Worm (Caenorhabditis elegans) whole organism, mixed stage, embryonic: ENCODE results near the gene F46C5.10.

ENCODE experiments used
- M03D4.4 ChIP-seq: sonication (generic microtip); optimal IDR thresholded peaks from 2 replicates; lab custom pipeline; 2017; ENCODE audit warnings: mild to moderate bottlenecking, missing genetic modification characterization, missing compliant biosample characterization
- bed-3 ChIP-seq: fragments of 200-800 bp; sonication (Bioruptor generic); optimal IDR thresholded peaks from 3 replicates; lab custom pipeline; 2018; ENCODE audit warnings: mild to moderate bottlenecking, missing genetic modification characterization, moderate library complexity, missing compliant biosample characterization
- blmp-1 ChIP-seq: fragments of 150-350 bp; optimal IDR thresholded peaks from 2 replicates; lab custom pipeline; 2014; ENCODE audit warnings: missing biosample characterization, missing genetic modification characterization
- ceh-39 ChIP-seq: fragments of 150-350 bp; optimal IDR thresholded peaks from 2 replicates; lab custom pipeline; 2014; ENCODE audit warnings: missing biosample characterization, missing genetic modification characterization
- ceh-43 ChIP-seq: fragments of 200-800 bp; sonication (Bioruptor generic); optimal IDR thresholded peaks from 2 replicates; lab custom pipeline; 2018; ENCODE audit warnings: mild to moderate bottlenecking, missing genetic modification characterization, moderate library complexity, missing compliant biosample characterization
- ceh-83 ChIP-seq: fragments of 200-800 bp; sonication (Bioruptor generic); optimal IDR thresholded peaks from 2 replicates; lab custom pipeline; 2018; ENCODE audit warnings: mild to moderate bottlenecking, missing genetic modification characterization, missing compliant biosample characterization
- ces-1 ChIP-seq: fragments of 150-350 bp; optimal IDR thresholded peaks from 2 replicates; lab custom pipeline; 2014; ENCODE audit warnings: missing biosample characterization, missing genetic modification reagents, missing genetic modification characterization
- drap-1 ChIP-seq: fragments of 200-800 bp; sonication (Bioruptor generic); optimal IDR thresholded peaks from 3 replicates; lab custom pipeline; 2018; ENCODE audit warnings: mild to moderate bottlenecking, missing genetic modification characterization, missing compliant biosample characterization
- elt-3 ChIP-seq: fragments of 150-350 bp; optimal IDR thresholded peaks from 2 replicates; lab custom pipeline; 2014; ENCODE audit warnings: missing biosample characterization, missing genetic modification characterization
- hlh-1 ChIP-seq: fragments of 150-350 bp; optimal IDR thresholded peaks from 2 replicates; lab custom pipeline; 2014; ENCODE audit warnings: missing biosample characterization, missing genetic modification reagents, missing genetic modification characterization
- lin-13 ChIP-seq: fragments of 150-350 bp; optimal IDR thresholded peaks from 2 replicates; lab custom pipeline; 2014; ENCODE audit warnings: missing biosample characterization, missing genetic modification characterization
- lin-32 ChIP-seq: fragments of 200-800 bp; sonication (Bioruptor generic); optimal IDR thresholded peaks from 2 replicates; lab custom pipeline; 2018; ENCODE audit warnings: mild to moderate bottlenecking, missing genetic modification characterization, missing compliant biosample characterization
- lsy-2 ChIP-seq: fragments of 150-350 bp; optimal IDR thresholded peaks from 2 replicates; lab custom pipeline; 2014; ENCODE audit warnings: missing biosample characterization, missing genetic modification characterization
- mab-5 ChIP-seq: fragments of 150-350 bp; optimal IDR thresholded peaks from 2 replicates; lab custom pipeline; 2014; ENCODE audit warnings: missing biosample characterization, missing genetic modification characterization
- mep-1 ChIP-seq: fragments of 150-350 bp; optimal IDR thresholded peaks from 2 replicates; lab custom pipeline; 2017; ENCODE audit warnings: missing biosample characterization, missing genetic modification reagents, missing genetic modification characterization, inconsistent platforms
- mls-2 ChIP-seq: sonication (generic microtip); optimal IDR thresholded peaks from 2 replicates; lab custom pipeline; 2016; ENCODE audit warnings: mild to moderate bottlenecking, missing genetic modification characterization, moderate library complexity, missing compliant biosample characterization
- nhr-237 ChIP-seq: fragments of 150-350 bp; optimal IDR thresholded peaks from 2 replicates; lab custom pipeline; 2014; ENCODE audit warnings: missing biosample characterization, missing genetic modification characterization
- nhr-28 ChIP-seq: fragments of 150-350 bp; optimal IDR thresholded peaks from 2 replicates; lab custom pipeline; 2014; ENCODE audit warnings: missing biosample characterization, missing genetic modification characterization
- nhr-76 ChIP-seq: sonication (generic microtip); optimal IDR thresholded peaks from 2 replicates; lab custom pipeline; 2017; ENCODE audit warnings: missing biosample characterization, missing genetic modification characterization
- pha-4 ChIP-seq: fragments of 150-350 bp; optimal IDR thresholded peaks from 2 replicates; lab custom pipeline; 2018; ENCODE audit warnings: missing biosample characterization, missing genetic modification reagents, missing genetic modification characterization
- sem-2 ChIP-seq: fragments of 200-800 bp; sonication (Bioruptor generic); optimal IDR thresholded peaks from 2 replicates; lab custom pipeline; 2018; ENCODE audit warnings: mild to moderate bottlenecking, missing genetic modification characterization, missing compliant biosample characterization
- snpc-4 ChIP-seq: fragments of 150-350 bp; optimal IDR thresholded peaks from 2 replicates; lab custom pipeline; 2014; ENCODE audit warnings: missing biosample characterization, missing genetic modification characterization
- sptf-1 ChIP-seq: sonication (generic microtip); optimal IDR thresholded peaks from 2 replicates; lab custom pipeline; 2017; ENCODE audit warnings: mild to moderate bottlenecking, missing genetic modification characterization, moderate library complexity, missing compliant biosample characterization
- tbx-8 ChIP-seq: fragments of 200-800 bp; sonication (Bioruptor generic); optimal IDR thresholded peaks from 2 replicates; lab custom pipeline; 2018; ENCODE audit warnings: mild to moderate bottlenecking, missing genetic modification characterization, moderate library complexity, missing compliant biosample characterization
- unc-120 ChIP-seq: sonication (generic microtip); optimal IDR thresholded peaks from 2 replicates; lab custom pipeline; 2017; ENCODE audit warnings: missing genetic modification characterization, missing compliant biosample characterization; ENCODE audit not compliant: poor library complexity, severe bottlenecking
- unc-39 ChIP-seq: fragments of 150-350 bp; optimal IDR thresholded peaks from 2 replicates; lab custom pipeline; 2014; ENCODE audit warnings: missing biosample characterization, missing genetic modification characterization
- unc-62 ChIP-seq: fragments of 150-350 bp; optimal IDR thresholded peaks from 2 replicates; lab custom pipeline; 2014; ENCODE audit warnings: missing biosample characterization, missing genetic modification reagents, missing genetic modification characterization
- zip-8 ChIP-seq: fragments of 150-350 bp; optimal IDR thresholded peaks from 2 replicates; lab custom pipeline; 2014; ENCODE audit warnings: missing biosample characterization, missing genetic modification characterization
- ztf-11 ChIP-seq: fragments of 150-350 bp; optimal IDR thresholded peaks from 2 replicates; lab custom pipeline; 2014; ENCODE audit warnings: missing biosample characterization, missing genetic modification characterization

The F46C5.10 gene

DNA sequence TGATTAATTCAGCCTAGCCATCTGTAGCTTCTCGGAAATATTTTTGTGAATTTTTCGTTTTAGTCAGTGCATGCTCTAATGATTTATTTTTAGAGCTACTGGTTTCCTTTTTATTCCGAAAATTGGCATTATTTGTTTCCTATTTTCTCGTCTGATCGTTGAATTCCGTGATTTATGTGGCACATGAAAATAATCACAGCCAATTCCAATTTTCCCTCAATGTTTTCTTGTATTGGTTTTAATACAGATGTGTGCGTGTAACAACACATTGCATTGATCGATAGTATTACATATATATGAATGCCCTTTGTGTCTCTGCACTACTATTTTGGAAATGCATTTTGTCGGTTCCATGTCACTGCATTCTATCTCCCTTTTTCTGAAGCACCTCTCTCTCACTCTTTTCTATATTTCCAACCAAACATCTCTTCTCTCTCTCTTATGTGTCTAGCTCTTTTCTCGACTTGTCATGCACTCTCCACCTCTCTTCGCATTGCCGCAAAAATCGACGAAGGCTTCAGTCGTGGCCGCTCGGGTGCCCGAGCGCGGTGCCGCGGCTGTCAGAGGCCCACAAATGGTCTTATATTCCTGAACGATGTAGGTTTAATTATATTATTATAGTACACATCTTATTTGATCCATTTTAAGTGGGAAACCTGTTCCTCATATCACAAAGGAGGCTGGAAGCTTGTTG, 34.4 kb downstream of the F46C5.10 start:
- TF ChIP-seq mls-2 (no peak), nhr-28 (tag; lab: Kevin White, UChicago) (no peak), mep-1 (tag; lab: Kevin White, UChicago) (no peak), unc-62 (GFP tag; lab: Kevin White, UChicago) (peak; percentile 2), ces-1 (GFP tag; lab: Kevin White, UChicago) (peak; percentile 9), unc-39 (tag; lab: Kevin White, UChicago) (no peak), ceh-83 (GFP tag; lab: Kevin White, UChicago) (no peak), tbx-8 (no peak), pha-4 (tag; lab: Kevin White, UChicago) (no peak), blmp-1 (tag; lab: Kevin White, UChicago) (no peak), mab-5 (tag; lab: Kevin White, UChicago) (no peak), nhr-76 (tag; lab: Kevin White, UChicago) (no peak), hlh-1 (no peak), drap-1 (no peak), zip-8 (tag; lab: Kevin White, UChicago) (no peak), M03D4.4 (tag; lab: Kevin White, UChicago) (no peak), unc-120 (tag; lab: Kevin White, UChicago) (peak; percentile 60)

DNA sequence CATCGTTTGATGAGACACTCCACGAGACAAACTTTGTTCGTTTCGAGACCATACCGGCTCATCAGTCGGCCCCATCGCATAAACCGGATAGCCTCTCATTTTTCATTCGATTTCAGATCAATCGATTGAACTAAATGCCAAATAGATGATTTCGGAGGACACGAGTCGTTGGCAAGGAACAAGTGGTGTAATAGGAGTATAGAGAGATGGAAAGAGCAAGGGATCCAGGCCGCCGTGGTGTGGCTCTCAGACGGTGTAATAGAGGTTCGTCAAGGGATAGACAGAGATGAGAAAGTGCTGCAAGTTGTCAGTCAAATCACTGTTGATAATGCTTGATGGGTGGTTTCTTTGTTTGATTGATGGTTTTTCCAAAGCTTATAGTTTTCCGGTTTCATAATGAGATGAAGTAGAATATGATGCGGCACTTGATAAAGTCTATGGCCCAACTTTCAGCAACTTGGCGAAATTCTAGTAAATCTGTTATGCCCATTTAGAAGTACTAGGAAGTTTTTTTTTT, 35.3 kb downstream of the F46C5.10 start, which contains the start of gene sgn-1:
sgn-1 (minus strand) TSS at position 220 of the 517 bp plus-strand sequence.
- TF ChIP-seq ces-1 (GFP tag; lab: Kevin White, UChicago) (no peak), unc-120 (tag; lab: Kevin White, UChicago) (peak; percentile 64), hlh-1 (peak; percentile 71), unc-62 (GFP tag; lab: Kevin White, UChicago) (peak; percentile 96)

DNA sequence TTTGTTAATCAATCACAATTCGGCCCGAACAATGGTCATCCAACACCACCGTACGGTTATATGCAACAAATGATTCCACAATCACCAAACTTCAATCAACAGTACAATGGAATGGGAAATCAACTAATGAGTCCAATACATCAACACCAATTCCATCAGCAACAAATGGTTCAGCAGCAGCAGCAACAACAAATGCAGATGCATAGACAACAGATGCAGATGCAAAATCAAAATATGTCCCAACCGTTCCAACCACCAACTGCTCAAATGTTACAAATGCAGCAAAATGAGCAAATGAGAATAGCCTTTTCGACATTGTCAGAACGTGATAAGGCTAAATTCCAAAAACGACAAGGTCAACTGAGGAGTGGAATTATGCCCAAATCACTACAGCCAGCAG, 42.3 kb downstream of the F46C5.10 start:
- TF ChIP-seq elt-3 (tag; lab: Kevin White, UChicago): no peak
- TF ChIP-seq ceh-43 (GFP tag; lab: Kevin White, UChicago): no peak

DNA sequence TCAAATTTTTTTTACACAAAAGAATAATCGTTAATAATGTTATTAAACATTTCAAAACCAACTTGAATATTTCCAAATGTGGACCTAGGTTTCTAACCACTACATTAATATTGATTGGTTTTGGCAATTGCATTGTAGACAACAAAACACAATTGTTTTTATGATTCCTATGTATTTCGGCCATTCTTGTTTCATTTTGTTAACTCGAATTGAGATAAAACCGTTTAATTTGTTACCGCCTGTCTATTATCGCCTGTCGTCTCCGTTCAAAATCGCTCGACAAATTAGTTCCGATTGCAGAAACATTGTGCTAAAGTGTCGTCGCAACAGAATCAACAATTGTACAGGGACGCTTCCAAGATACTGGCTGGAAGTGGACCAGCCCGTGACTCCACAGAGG, 48.2 kb downstream of the F46C5.10 start, which contains the start of gene let-19:
let-19 (plus strand) TSS at position 301 of the 400 bp plus-strand sequence.
- no peak for TF ChIP-seq tbx-8
- no peak for TF ChIP-seq lin-13 (tag; lab: Kevin White, UChicago)
- TF ChIP-seq unc-62 (GFP tag; lab: Kevin White, UChicago): no peak
- no peak for TF ChIP-seq sem-2 (GFP tag; lab: Kevin White, UChicago)
- TF ChIP-seq elt-3 (tag; lab: Kevin White, UChicago): no peak
- no peak for TF ChIP-seq ztf-11 (tag; lab: Kevin White, UChicago)
- TF ChIP-seq mls-2: no peak
- TF ChIP-seq ceh-39 (tag; lab: Kevin White, UChicago): no peak
- TF ChIP-seq hlh-1: no peak
- TF ChIP-seq ceh-83 (GFP tag; lab: Kevin White, UChicago): no peak
- no peak for TF ChIP-seq unc-120 (tag; lab: Kevin White, UChicago)

DNA sequence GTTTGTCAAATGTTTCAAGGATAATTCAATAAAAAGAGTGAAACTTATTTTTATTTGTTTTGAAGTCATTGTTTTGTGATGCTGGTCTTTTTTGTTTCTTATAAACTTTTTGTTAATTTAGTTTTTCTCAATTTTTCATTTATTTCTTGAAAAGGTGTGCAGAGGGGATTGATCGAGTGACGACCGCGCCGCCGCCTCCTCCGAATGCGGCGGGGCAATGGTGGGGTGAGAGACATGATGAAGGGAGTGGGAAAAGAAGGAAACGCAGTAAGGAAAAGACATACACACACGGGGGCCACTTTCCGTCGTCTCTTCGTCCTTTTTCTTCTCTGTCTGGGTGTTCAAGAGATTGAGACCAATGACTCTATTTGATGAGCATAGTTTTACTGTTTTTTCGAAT, 49.5 kb downstream of the F46C5.10 start:
- TF ChIP-seq unc-39 (tag; lab: Kevin White, UChicago) (no peak), sem-2 (GFP tag; lab: Kevin White, UChicago) (no peak), bed-3 (GFP tag; lab: Kevin White, UChicago) (no peak), hlh-1 (peak; percentile 15), mep-1 (tag; lab: Kevin White, UChicago) (no peak), sptf-1 (tag; lab: Kevin White, UChicago) (no peak), unc-62 (GFP tag; lab: Kevin White, UChicago) (no peak), snpc-4 (tag; lab: Kevin White, UChicago) (no peak), lsy-2 (tag; lab: Kevin White, UChicago) (peak; percentile 1), ceh-39 (tag; lab: Kevin White, UChicago) (no peak), pha-4 (tag; lab: Kevin White, UChicago) (no peak), elt-3 (tag; lab: Kevin White, UChicago) (no peak), nhr-237 (tag; lab: Kevin White, UChicago) (no peak), mab-5 (tag; lab: Kevin White, UChicago) (no peak), zip-8 (tag; lab: Kevin White, UChicago) (no peak), ceh-43 (GFP tag; lab: Kevin White, UChicago) (no peak), ces-1 (GFP tag; lab: Kevin White, UChicago) (peak; percentile 2), lin-32 (no peak), tbx-8 (no peak), unc-120 (tag; lab: Kevin White, UChicago) (peak; percentile 84)
